Worm (Caenorhabditis elegans) whole organism, midembryonic: ENCODE results near the gene cog-1.

Source experiments
- T22C8.4 ChIP-seq: fragments of 200-800 bp; sonication (Bioruptor generic); IDR thresholded peaks from 2 replicates; pipeline ENCODE4 v1.3.6; 2022; ENCODE audit warnings: missing genetic modification characterization, missing compliant biosample characterization
- cog-1 ChIP-seq: sonication (generic microtip); optimal IDR thresholded peaks from 2 replicates; lab custom pipeline; 2016; ENCODE audit warnings: missing genetic modification characterization, missing compliant biosample characterization
- flt-1 ChIP-seq: fragments of 200-800 bp; sonication (Bioruptor generic); IDR thresholded peaks from 2 replicates; pipeline ENCODE4 v1.3.6; 2022; ENCODE audit warnings: missing genetic modification characterization, missing compliant biosample characterization
- klf-2 ChIP-seq: fragments of 200-800 bp; sonication (Bioruptor generic); conservative IDR thresholded peaks from 2 replicates; pipeline ENCODE4 v1.3.6; 2022; ENCODE audit warnings: missing genetic modification reagents, missing genetic modification characterization, missing compliant biosample characterization
- med-1 ChIP-seq: sonication (generic microtip); optimal IDR thresholded peaks from 2 replicates; lab custom pipeline; 2017; ENCODE audit warnings: missing genetic modification characterization, mild to moderate bottlenecking, missing compliant biosample characterization, antibody characterized with exemption, missing genetic modification reagents; ENCODE audit not compliant: insufficient read depth
- ref-1 ChIP-seq: fragments of 200-800 bp; sonication (Bioruptor generic); conservative IDR thresholded peaks from 2 replicates; pipeline ENCODE4 v1.3.6; 2022; ENCODE audit warnings: missing genetic modification reagents, missing genetic modification characterization, missing compliant biosample characterization
- tab-1 ChIP-seq: fragments of 200-800 bp; sonication (Bioruptor generic); IDR thresholded peaks from 2 replicates; pipeline ENCODE4 v1.3.6; 2022; ENCODE audit warnings: missing genetic modification characterization, missing compliant biosample characterization
- ztf-23 ChIP-seq: fragments of 200-800 bp; sonication (Bioruptor generic); IDR thresholded peaks from 2 replicates; pipeline ENCODE4 v1.3.6; 2022; ENCODE audit warnings: missing genetic modification reagents, missing genetic modification characterization, missing compliant biosample characterization
- ztf-29 ChIP-seq: fragments of 200-800 bp; sonication (Bioruptor generic); IDR thresholded peaks from 2 replicates; pipeline ENCODE4 v1.3.6; 2022; ENCODE audit warnings: missing genetic modification reagents, missing genetic modification characterization, missing compliant biosample characterization

DNA sequence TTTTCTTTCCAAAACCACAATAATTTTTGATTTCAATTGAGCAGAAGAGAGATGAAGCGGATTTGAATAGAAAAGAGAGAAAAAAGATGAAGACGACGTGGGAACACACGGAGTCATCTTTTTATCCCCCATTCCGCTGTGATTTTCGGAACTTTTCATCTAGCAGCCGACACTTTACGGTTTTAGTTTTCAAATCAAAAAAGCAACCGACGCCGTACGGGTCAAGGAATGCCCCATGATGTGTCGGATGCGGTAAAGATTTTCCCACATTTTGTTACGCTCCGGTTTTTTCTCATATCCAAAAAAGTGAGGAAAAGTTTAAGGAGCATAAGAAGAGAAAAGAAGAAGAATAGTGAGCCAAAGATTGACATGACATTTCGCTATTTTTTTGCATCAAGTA, 43.2 kb downstream of the cog-1 start:
- TF ChIP-seq cog-1 (tag; lab: Kevin White, UChicago): no peak
- no peak for TF ChIP-seq ztf-29 (GFP tag; lab: Robert Waterston, UW)
- no peak for TF ChIP-seq klf-2 (GFP tag; lab: Robert Waterston, UW)
- no peak for TF ChIP-seq med-1 (GFP tag; lab: Kevin White, UChicago)
- TF ChIP-seq tab-1 (GFP tag; lab: Robert Waterston, UW): no peak
- no peak for TF ChIP-seq ztf-23 (GFP tag; lab: Robert Waterston, UW)
- TF ChIP-seq T22C8.4 (GFP tag; lab: Robert Waterston, UW): no peak
- TF ChIP-seq flt-1: no peak
- no peak for TF ChIP-seq ref-1 (GFP tag; lab: Robert Waterston, UW)
